Fruit fly (Drosophila melanogaster) whole organism, embryonic: ENCODE results near the gene Idh3a.

Experiments
- Abd-B ChIP-seq: fragments of 200-800 bp; sonication (Bioruptor generic); optimal IDR thresholded peaks from 2 replicates; lab custom pipeline; 2018; ENCODE audit warnings: missing biosample characterization, mild to moderate bottlenecking, missing genetic modification characterization, moderate library complexity
- Aef1 ChIP-seq: fragments of 200-800 bp; sonication (Bioruptor generic); IDR thresholded peaks from 3 replicates; pipeline ENCODE4 v1.3.6; 2022; ENCODE audit warnings: missing biosample characterization, missing genetic modification characterization
- Atf6 ChIP-seq: fragments of 200-800 bp; sonication (Bioruptor generic); IDR thresholded peaks from 2 replicates; pipeline ENCODE4 v1.3.6; 2022; ENCODE audit warnings: missing biosample characterization, missing genetic modification characterization
- Blimp-1 ChIP-seq: fragments of 200-800 bp; sonication (Bioruptor generic); optimal IDR thresholded peaks from 3 replicates; lab custom pipeline; 2018; ENCODE audit warnings: missing biosample characterization, missing genetic modification characterization, mild to moderate bottlenecking, moderate library complexity, missing genetic modification reagents
- CG11696 ChIP-seq: fragments of 200-800 bp; sonication (Bioruptor generic); IDR thresholded peaks from 2 replicates; pipeline ENCODE4 v1.3.6; 2022; ENCODE audit warnings: missing biosample characterization, missing genetic modification characterization
- CG12391 ChIP-seq: fragments of 200-800 bp; sonication (Bioruptor generic); optimal IDR thresholded peaks from 3 replicates; lab custom pipeline; 2018; ENCODE audit warnings: missing biosample characterization, mild to moderate bottlenecking, missing genetic modification characterization, moderate library complexity
- CG13287 ChIP-seq: fragments of 200-800 bp; sonication (Bioruptor generic); IDR thresholded peaks from 2 replicates; pipeline ENCODE4 v1.3.6; 2022; ENCODE audit warnings: missing biosample characterization, missing genetic modification characterization; ENCODE audit not compliant: partially characterized antibody
- CG13775 ChIP-seq: fragments of 200-800 bp; sonication (Bioruptor generic); optimal IDR thresholded peaks from 3 replicates; lab custom pipeline; 2017; ENCODE audit warnings: missing biosample characterization, mild to moderate bottlenecking, missing genetic modification characterization
- CG17361 ChIP-seq: fragments of 200-800 bp; sonication (Bioruptor generic); IDR thresholded peaks from 3 replicates; pipeline ENCODE4 v1.3.6; 2022; ENCODE audit warnings: missing biosample characterization, missing genetic modification characterization
- CG17912 ChIP-seq: fragments of 200-800 bp; sonication (Bioruptor generic); optimal IDR thresholded peaks from 2 replicates; lab custom pipeline; 2018; ENCODE audit warnings: missing biosample characterization, mild to moderate bottlenecking, missing genetic modification characterization
- CG2202 ChIP-seq: fragments of 200-800 bp; sonication (Bioruptor generic); optimal IDR thresholded peaks from 2 replicates; lab custom pipeline; 2018; ENCODE audit warnings: missing biosample characterization, mild to moderate bottlenecking, missing genetic modification characterization
- CG30403 ChIP-seq: fragments of 200-800 bp; sonication (Bioruptor generic); optimal IDR thresholded peaks from 3 replicates; lab custom pipeline; 2016; ENCODE audit warnings: missing biosample characterization, missing genetic modification characterization
- CG4424 ChIP-seq: fragments of 200-800 bp; sonication (Bioruptor generic); optimal IDR thresholded peaks from 3 replicates; lab custom pipeline; 2016; ENCODE audit warnings: missing biosample characterization, missing genetic modification characterization
- CG4707 ChIP-seq: fragments of 200-800 bp; sonication (Bioruptor generic); optimal IDR thresholded peaks from 2 replicates; lab custom pipeline; 2018; ENCODE audit warnings: missing biosample characterization, mild to moderate bottlenecking, missing genetic modification characterization, moderate library complexity
- CG5180 ChIP-seq: fragments of 200-800 bp; sonication (Bioruptor generic); optimal IDR thresholded peaks from 3 replicates; lab custom pipeline; 2017; ENCODE audit warnings: missing biosample characterization, missing genetic modification characterization, mild to moderate bottlenecking, moderate library complexity, missing genetic modification reagents
- CG6175 ChIP-seq: fragments of 200-800 bp; sonication (Bioruptor generic); IDR thresholded peaks from 3 replicates; pipeline ENCODE4 v1.3.6; 2022; ENCODE audit warnings: missing biosample characterization, missing genetic modification characterization
- CG6272 ChIP-seq: fragments of 200-800 bp; sonication (Bioruptor generic); IDR thresholded peaks from 2 replicates; pipeline ENCODE4 v1.3.6; 2022; ENCODE audit warnings: missing biosample characterization, missing genetic modification characterization
- CG6791 ChIP-seq: fragments of 200-800 bp; sonication (Bioruptor generic); IDR thresholded peaks from 3 replicates; pipeline ENCODE4 v1.3.6; 2022; ENCODE audit warnings: missing biosample characterization, missing genetic modification characterization; ENCODE audit not compliant: partially characterized antibody
- CG8290 ChIP-seq, 3 experiments: fragments of 200-800 bp; sonication (Bioruptor generic); optimal IDR thresholded peaks; 2 replicates each; lab custom pipeline; 2016 to 2019; ENCODE audit warnings: missing biosample characterization in 3 of 3, missing genetic modification characterization in 3 of 3, mild to moderate bottlenecking in 2 of 3, moderate library complexity in 1 of 3
- D19B ChIP-seq: fragments of 200-800 bp; sonication (Bioruptor generic); optimal IDR thresholded peaks from 2 replicates; lab custom pipeline; 2017; ENCODE audit warnings: missing biosample characterization, mild to moderate bottlenecking, missing genetic modification characterization
- Gsc ChIP-seq: fragments of 200-800 bp; sonication (Bioruptor generic); IDR thresholded peaks from 2 replicates; pipeline ENCODE4 v1.3.6; 2022; ENCODE audit warnings: missing biosample characterization, missing genetic modification characterization
- HLH4C ChIP-seq: fragments of 200-800 bp; sonication (Bioruptor generic); IDR thresholded peaks from 3 replicates; pipeline ENCODE4 v1.3.6; 2022; ENCODE audit warnings: missing biosample characterization, missing genetic modification characterization; ENCODE audit not compliant: partially characterized antibody
- HmgD ChIP-seq: fragments of 200-800 bp; sonication (Bioruptor generic); optimal IDR thresholded peaks from 3 replicates; lab custom pipeline; 2016; ENCODE audit warnings: missing biosample characterization, missing genetic modification characterization
- Jarid2 ChIP-seq: fragments of 200-800 bp; sonication (Bioruptor generic); optimal IDR thresholded peaks from 3 replicates; lab custom pipeline; 2017; ENCODE audit warnings: mild to moderate bottlenecking, missing biosample characterization, missing genetic modification reagents, missing genetic modification characterization
- Lim3 ChIP-seq: fragments of 200-800 bp; sonication (Bioruptor generic); IDR thresholded peaks from 2 replicates; pipeline ENCODE4 v1.3.6; 2022; ENCODE audit warnings: missing biosample characterization, missing genetic modification characterization
- Med ChIP-seq: fragments of 200-800 bp; sonication (Bioruptor generic); peaks from one replicate; lab custom pipeline; 2016; ENCODE audit warnings: missing biosample characterization, missing genetic modification characterization, mild to moderate bottlenecking, inconsistent platforms, moderate library complexity
- NC2β ChIP-seq: fragments of 200-800 bp; sonication (Bioruptor generic); optimal IDR thresholded peaks from 2 replicates; lab custom pipeline; 2016; ENCODE audit warnings: missing biosample characterization, missing genetic modification characterization
- NFAT ChIP-seq: fragments of 200-800 bp; sonication (Bioruptor generic); IDR thresholded peaks from 2 replicates; pipeline ENCODE4 v1.3.6; 2022; ENCODE audit warnings: missing biosample characterization, missing genetic modification characterization
- Nf-YA ChIP-seq: fragments of 200-800 bp; sonication (Bioruptor generic); IDR thresholded peaks from 2 replicates; pipeline ENCODE4 v1.3.6; 2022; ENCODE audit warnings: missing biosample characterization, missing genetic modification characterization
- Oli ChIP-seq: fragments of 200-800 bp; sonication (Bioruptor generic); optimal IDR thresholded peaks from 2 replicates; lab custom pipeline; 2018; ENCODE audit warnings: missing biosample characterization, mild to moderate bottlenecking, missing genetic modification characterization, moderate library complexity
- Trl ChIP-seq, 3 experiments: fragments of >200 bp in 2 of 3; fragments of 200-800 bp in 1 of 3; sonication (Bioruptor generic) in 1 of 3; optimal IDR thresholded peaks; 2 replicates in 1 of 3; 3 replicates in 2 of 3; lab custom pipeline; 2016 to 2017; ENCODE audit warnings: missing biosample characterization in 1 of 3, missing genetic modification characterization in 1 of 3
- Xrp1 ChIP-seq: fragments of 200-800 bp; sonication (Bioruptor generic); IDR thresholded peaks from 2 replicates; pipeline ENCODE4 v1.3.6; 2022; ENCODE audit warnings: missing biosample characterization, missing genetic modification characterization
- abd-A ChIP-seq: fragments of 200-800 bp; sonication (Bioruptor generic); optimal IDR thresholded peaks from 3 replicates; lab custom pipeline; 2019; ENCODE audit warnings: missing biosample characterization, mild to moderate bottlenecking, missing genetic modification characterization, moderate library complexity
- bab2 ChIP-seq: fragments of 200-800 bp; sonication (Bioruptor generic); optimal IDR thresholded peaks from 2 replicates; lab custom pipeline; 2016; ENCODE audit warnings: missing biosample characterization, missing genetic modification characterization
- caup ChIP-seq: fragments of 200-800 bp; sonication (Bioruptor generic); optimal IDR thresholded peaks from 3 replicates; lab custom pipeline; 2017; ENCODE audit warnings: missing biosample characterization, mild to moderate bottlenecking, missing genetic modification characterization, moderate library complexity; ENCODE audit not compliant: severe bottlenecking
- chinmo ChIP-seq: fragments of 200-800 bp; sonication (Bioruptor generic); IDR thresholded peaks from 4 replicates; pipeline ENCODE4 v1.3.6; 2022; ENCODE audit warnings: missing biosample characterization, missing genetic modification characterization; ENCODE audit not compliant: partially characterized antibody
- chn ChIP-seq: fragments of 200-800 bp; sonication (Bioruptor generic); optimal IDR thresholded peaks from 2 replicates; lab custom pipeline; 2016; ENCODE audit warnings: missing biosample characterization, missing genetic modification characterization
- cwo ChIP-seq: fragments of 200-800 bp; sonication (Bioruptor generic); optimal IDR thresholded peaks from 3 replicates; lab custom pipeline; 2017; ENCODE audit warnings: missing biosample characterization, missing genetic modification characterization, mild to moderate bottlenecking, moderate library complexity, missing genetic modification reagents
- da ChIP-seq: fragments of 200-800 bp; sonication (Bioruptor generic); optimal IDR thresholded peaks from 2 replicates; lab custom pipeline; 2016; ENCODE audit warnings: missing biosample characterization, missing genetic modification characterization
- danr ChIP-seq: fragments of 200-800 bp; sonication (Bioruptor generic); IDR thresholded peaks from 2 replicates; pipeline ENCODE4 v1.3.6; 2022; ENCODE audit warnings: missing biosample characterization, missing genetic modification characterization
- emc ChIP-seq: fragments of 200-800 bp; sonication (Bioruptor generic); optimal IDR thresholded peaks from 2 replicates; lab custom pipeline; 2016; ENCODE audit warnings: missing biosample characterization, missing genetic modification characterization
- en ChIP-seq: fragments of 200-800 bp; sonication (Bioruptor generic); optimal IDR thresholded peaks from 2 replicates; lab custom pipeline; 2016; ENCODE audit warnings: missing biosample characterization, missing genetic modification characterization
- ewg ChIP-seq: fragments of 200-800 bp; sonication (Bioruptor generic); optimal IDR thresholded peaks from 3 replicates; lab custom pipeline; 2017; ENCODE audit warnings: mild to moderate bottlenecking, missing biosample characterization, missing genetic modification reagents, missing genetic modification characterization
- gcm2 ChIP-seq: fragments of 200-800 bp; sonication (Bioruptor generic); optimal IDR thresholded peaks from 2 replicates; lab custom pipeline; 2016; ENCODE audit warnings: missing biosample characterization, missing genetic modification characterization
- jing ChIP-seq: fragments of 200-800 bp; sonication (Bioruptor generic); optimal IDR thresholded peaks from 2 replicates; lab custom pipeline; 2018; ENCODE audit warnings: missing biosample characterization, mild to moderate bottlenecking, missing genetic modification characterization
- maf-S ChIP-seq: fragments of 200-800 bp; sonication (Bioruptor generic); optimal IDR thresholded peaks from 2 replicates; lab custom pipeline; 2016; ENCODE audit warnings: missing biosample characterization, missing genetic modification characterization
- nerfin-2 ChIP-seq: fragments of 200-800 bp; sonication (Bioruptor generic); IDR thresholded peaks from 2 replicates; pipeline ENCODE4 v1.3.6; 2022; ENCODE audit warnings: missing biosample characterization, missing genetic modification characterization; ENCODE audit not compliant: partially characterized antibody
- nom ChIP-seq: fragments of 200-800 bp; sonication (Bioruptor generic); optimal IDR thresholded peaks from 2 replicates; lab custom pipeline; 2017; ENCODE audit warnings: missing biosample characterization, missing genetic modification characterization, mild to moderate bottlenecking, moderate library complexity, missing genetic modification reagents
- sisA ChIP-seq: fragments of 200-800 bp; sonication (Bioruptor generic); IDR thresholded peaks from 2 replicates; pipeline ENCODE4 v1.3.6; 2022; ENCODE audit warnings: missing biosample characterization, missing genetic modification characterization

Gene Idh3a

DNA sequence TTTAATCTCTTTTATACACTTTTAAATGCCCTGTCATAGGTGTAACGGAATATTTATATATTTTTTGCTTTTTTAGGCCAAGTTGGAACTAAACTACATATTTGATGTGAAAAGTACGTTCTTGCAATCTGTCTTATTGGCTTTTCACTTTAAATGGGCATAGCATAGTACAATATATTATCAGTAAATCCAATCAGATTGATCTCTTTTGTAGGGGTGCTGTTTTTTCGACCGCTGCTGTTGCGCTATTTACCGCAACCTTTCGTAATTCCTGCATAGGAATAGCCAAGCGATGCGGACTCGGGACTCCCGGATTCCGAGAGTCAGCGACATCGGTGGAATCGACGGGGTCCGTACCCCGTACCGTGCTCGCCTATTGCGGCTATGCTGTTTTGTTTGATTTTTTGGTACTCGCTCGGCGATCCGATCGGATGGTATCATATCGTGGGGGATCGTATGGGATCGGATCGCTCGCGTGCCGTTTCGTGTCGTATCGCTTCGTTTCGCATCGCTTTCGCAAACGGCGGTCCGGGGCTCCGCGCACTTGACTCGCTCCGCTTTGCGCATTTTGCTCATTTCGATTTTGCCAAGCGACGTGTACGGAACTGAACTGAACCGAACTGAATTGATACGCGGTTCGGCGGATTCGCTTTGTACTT is 23.7 kb downstream of the Idh3a start (continued):
- no peak for TF ChIP-seq maf-S (GFP tag; lab: Kevin White, UChicago)
- TF ChIP-seq NC2β: no peak
- no peak for TF ChIP-seq Nf-YA
- TF ChIP-seq HmgD (GFP tag; lab: Kevin White, UChicago): no peak
- no peak for TF ChIP-seq Aef1 (GFP tag; lab: Robert Waterston, UW)
- no peak for TF ChIP-seq chn (GFP tag; lab: Kevin White, UChicago)
- no peak for TF ChIP-seq CG4424 (GFP tag; lab: Kevin White, UChicago)
- TF ChIP-seq emc: no peak
- TF ChIP-seq CG6175 (GFP tag; lab: Robert Waterston, UW): no peak
- no peak for TF ChIP-seq nerfin-2
- TF ChIP-seq Atf6 (GFP tag; lab: Robert Waterston, UW): peak; percentile 52; the same call in 1 of the 2 replicates
- no peak for TF ChIP-seq Oli
- TF ChIP-seq CG11696 (GFP tag; lab: Robert Waterston, UW): peak; percentile 57; the same call in 1 of the 2 replicates
- peak; percentile 75 for TF ChIP-seq Med (GFP tag; lab: Kevin White, UChicago)
- TF ChIP-seq CG12391 (tag; lab: Kevin White, UChicago): no peak
- no peak for TF ChIP-seq CG17912
- peak; percentile 1 for TF ChIP-seq abd-A
- TF ChIP-seq CG5180 (GFP tag; lab: Kevin White, UChicago): no peak
- no peak for TF ChIP-seq HLH4C (GFP tag; lab: Robert Waterston, UW)
- TF ChIP-seq NFAT (GFP tag; lab: Robert Waterston, UW): peak; percentile 58
- TF ChIP-seq cwo: peak; percentile 88
- no peak for TF ChIP-seq Trl (optimal IDR thresholded peaks at IDR 0.05; lab: Kevin White, UChicago)
- TF ChIP-seq Trl (GFP tag; optimal IDR thresholded peaks at IDR 0.05; lab: Kevin White, UChicago): no peak
- no peak for TF ChIP-seq gcm2 (GFP tag; lab: Kevin White, UChicago)
- no peak for TF ChIP-seq CG6272
- TF ChIP-seq Xrp1 (GFP tag; lab: Robert Waterston, UW): no peak
- no peak for TF ChIP-seq da (GFP tag; lab: Kevin White, UChicago)
- peak; percentile 98 for TF ChIP-seq D19B (GFP tag; lab: Kevin White, UChicago)
- TF ChIP-seq bab2: no peak
- no peak for TF ChIP-seq danr (GFP tag; lab: Robert Waterston, UW)
- no peak for TF ChIP-seq CG4707 (GFP tag; lab: Kevin White, UChicago)
- peak; percentile 42 for TF ChIP-seq CG13287 (GFP tag; lab: Robert Waterston, UW)
- no peak for TF ChIP-seq CG2202 (tag; lab: Kevin White, UChicago)
- no peak for TF ChIP-seq Lim3 (GFP tag; lab: Robert Waterston, UW)
- TF ChIP-seq caup (GFP tag; lab: Kevin White, UChicago): peak; percentile 29
- no peak for TF ChIP-seq CG13775 (GFP tag; lab: Kevin White, UChicago)
- no peak for TF ChIP-seq Blimp-1 (GFP tag; lab: Kevin White, UChicago)
- TF ChIP-seq CG8290 (GFP tag; optimal IDR thresholded peaks at IDR 0.05; lab: Kevin White, UChicago): no peak
- peak in 1 of 2 experiments; percentile 87 for TF ChIP-seq CG8290 (tag; optimal IDR thresholded peaks at IDR 0.05; lab: Kevin White, UChicago)
- no peak for TF ChIP-seq jing (GFP tag; lab: Kevin White, UChicago)
- peak; percentile 11 for TF ChIP-seq Jarid2
- TF ChIP-seq ewg (GFP tag; lab: Kevin White, UChicago): no peak
- TF ChIP-seq chinmo (GFP tag; lab: Robert Waterston, UW): peak; percentile 83; the same call in 2 of the 4 replicates
- no peak for TF ChIP-seq CG17361
- no peak for TF ChIP-seq en
- TF ChIP-seq CG30403 (GFP tag; lab: Kevin White, UChicago): no peak
- peak; percentile 67 for TF ChIP-seq nom (GFP tag; lab: Kevin White, UChicago)
- TF ChIP-seq CG6791 (GFP tag; lab: Robert Waterston, UW): no peak
- TF ChIP-seq Abd-B (GFP tag; lab: Kevin White, UChicago): no peak
- TF ChIP-seq Gsc (GFP tag; lab: Robert Waterston, UW): no peak
- TF ChIP-seq sisA (GFP tag; lab: Robert Waterston, UW): no peak
